Worm (Caenorhabditis elegans) whole organism, L1 larva: ENCODE measurements around the gene adah-1.

Experiments
- C16A3.4 ChIP-seq: fragments of 150-350 bp; optimal IDR thresholded peaks from 2 replicates; lab custom pipeline; 2014; ENCODE audit warnings: missing biosample characterization, missing genetic modification characterization
- F16B12.6 ChIP-seq: fragments of 150-350 bp; optimal IDR thresholded peaks from 2 replicates; lab custom pipeline; 2014; ENCODE audit warnings: missing biosample characterization, missing genetic modification characterization
- aly-2 ChIP-seq: fragments of 150-350 bp; optimal IDR thresholded peaks from 2 replicates; lab custom pipeline; 2014; ENCODE audit warnings: missing biosample characterization, missing genetic modification characterization
- ama-1 ChIP-seq: fragments of 150-350 bp; optimal IDR thresholded peaks from 2 replicates; lab custom pipeline; 2014
- blmp-1 ChIP-seq: fragments of 150-350 bp; optimal IDR thresholded peaks from 2 replicates; lab custom pipeline; 2014; ENCODE audit warnings: missing biosample characterization, missing genetic modification characterization
- ceh-90 ChIP-seq: sonication (generic microtip); optimal IDR thresholded peaks from 2 replicates; lab custom pipeline; 2016; ENCODE audit warnings: missing genetic modification characterization, missing compliant biosample characterization
- dsc-1 ChIP-seq: sonication (generic microtip); optimal IDR thresholded peaks from 2 replicates; lab custom pipeline; 2016; ENCODE audit warnings: mild to moderate bottlenecking, missing genetic modification characterization, missing compliant biosample characterization
- efl-3 ChIP-seq: fragments of 200-800 bp; sonication (Bioruptor generic); optimal IDR thresholded peaks from 2 replicates; lab custom pipeline; 2018; ENCODE audit warnings: mild to moderate bottlenecking, missing genetic modification characterization, missing compliant biosample characterization
- egl-27 ChIP-seq, 2 experiments: fragments of 150-350 bp in 1 of 2; sonication (generic microtip); optimal IDR thresholded peaks; 3 replicates each; lab custom pipeline; 2017 to 2018; ENCODE audit warnings: missing biosample characterization in 2 of 2, missing genetic modification characterization in 2 of 2, missing genetic modification reagents in 2 of 2
- elt-3 ChIP-seq, 6 experiments: fragments of 150-350 bp in 1 of 6; sonication (generic microtip); optimal IDR thresholded peaks; 2 replicates each; lab custom pipeline; 2017 to 2018; ENCODE audit warnings: missing biosample characterization in 6 of 6, missing genetic modification characterization in 6 of 6, inconsistent platforms in 1 of 6
- fos-1 ChIP-seq: fragments of 150-350 bp; optimal IDR thresholded peaks from 2 replicates; lab custom pipeline; 2014; ENCODE audit warnings: missing biosample characterization, missing genetic modification characterization
- hlh-4 ChIP-seq: sonication (generic microtip); optimal IDR thresholded peaks from 2 replicates; lab custom pipeline; 2016; ENCODE audit warnings: mild to moderate bottlenecking, missing genetic modification characterization, missing compliant biosample characterization
- jun-1 ChIP-seq: fragments of 150-350 bp; optimal IDR thresholded peaks from 2 replicates; lab custom pipeline; 2014; ENCODE audit warnings: missing biosample characterization, missing genetic modification reagents, missing genetic modification characterization
- lin-13 ChIP-seq: fragments of 150-350 bp; optimal IDR thresholded peaks from 2 replicates; lab custom pipeline; 2014; ENCODE audit warnings: missing biosample characterization, missing genetic modification reagents, missing genetic modification characterization
- lin-35 ChIP-seq, 2 experiments: fragments of 150-350 bp; optimal IDR thresholded peaks; 2 replicates each; lab custom pipeline; 2014; ENCODE audit warnings: missing biosample characterization in 2 of 2, missing genetic modification characterization in 2 of 2, missing genetic modification reagents in 2 of 2
- lin-39 ChIP-seq: fragments of 150-350 bp; optimal IDR thresholded peaks from 2 replicates; lab custom pipeline; 2014; ENCODE audit warnings: missing biosample characterization, missing genetic modification reagents, missing genetic modification characterization
- lir-3 ChIP-seq: sonication (generic microtip); optimal IDR thresholded peaks from 2 replicates; lab custom pipeline; 2016; ENCODE audit warnings: mild to moderate bottlenecking, missing genetic modification characterization, moderate library complexity, missing compliant biosample characterization; ENCODE audit not compliant: poor library complexity
- mdl-1 ChIP-seq, 2 experiments: fragments of 150-350 bp; optimal IDR thresholded peaks; 2 replicates each; lab custom pipeline; 2014 to 2017; ENCODE audit warnings: missing biosample characterization in 2 of 2, missing genetic modification characterization in 2 of 2, inconsistent platforms in 1 of 2
- nhr-11 ChIP-seq: fragments of 150-350 bp; optimal IDR thresholded peaks from 2 replicates; lab custom pipeline; 2014; ENCODE audit warnings: missing biosample characterization, missing genetic modification characterization
- nhr-19 ChIP-seq: fragments of 200-800 bp; sonication (Bioruptor generic); conservative IDR thresholded peaks from 2 replicates; pipeline ENCODE4 v1.3.6; 2022; ENCODE audit warnings: missing genetic modification characterization, missing compliant biosample characterization
- nhr-20 ChIP-seq: sonication (generic microtip); optimal IDR thresholded peaks from 2 replicates; lab custom pipeline; 2016; ENCODE audit warnings: mild to moderate bottlenecking, missing genetic modification characterization, missing compliant biosample characterization
- nhr-76 ChIP-seq: sonication (generic microtip); optimal IDR thresholded peaks from 2 replicates; lab custom pipeline; 2017; ENCODE audit warnings: missing biosample characterization, missing genetic modification characterization
- nhr-77 ChIP-seq: fragments of 150-350 bp; optimal IDR thresholded peaks from 2 replicates; lab custom pipeline; 2014; ENCODE audit warnings: missing biosample characterization, missing genetic modification characterization
- pax-3 ChIP-seq: fragments of 200-800 bp; sonication (Bioruptor generic); optimal IDR thresholded peaks from 2 replicates; lab custom pipeline; 2018; ENCODE audit warnings: mild to moderate bottlenecking, missing genetic modification characterization, moderate library complexity, missing compliant biosample characterization
- snu-23 ChIP-seq: sonication (generic microtip); optimal IDR thresholded peaks from 2 replicates; lab custom pipeline; 2016; ENCODE audit warnings: missing genetic modification characterization, missing compliant biosample characterization
- sup-37 ChIP-seq: fragments of 200-800 bp; sonication (Bioruptor generic); optimal IDR thresholded peaks from 2 replicates; lab custom pipeline; 2018; ENCODE audit warnings: mild to moderate bottlenecking, missing genetic modification characterization, missing compliant biosample characterization
- swsn-7 ChIP-seq: sonication (generic microtip); optimal IDR thresholded peaks from 2 replicates; lab custom pipeline; 2016; ENCODE audit warnings: missing genetic modification characterization, missing compliant biosample characterization
- tlp-1 ChIP-seq: fragments of 150-350 bp; optimal IDR thresholded peaks from 2 replicates; lab custom pipeline; 2014; ENCODE audit warnings: missing biosample characterization, missing genetic modification characterization
- unc-30 ChIP-seq: sonication (generic microtip); optimal IDR thresholded peaks from 2 replicates; lab custom pipeline; 2017; ENCODE audit warnings: missing biosample characterization, missing genetic modification characterization
- vab-15 ChIP-seq: sonication (generic microtip); optimal IDR thresholded peaks from 2 replicates; lab custom pipeline; 2017; ENCODE audit warnings: missing genotype, mild to moderate bottlenecking, missing genetic modification characterization, missing compliant biosample characterization
- zip-4 ChIP-seq: fragments of 200-800 bp; sonication (Bioruptor generic); optimal IDR thresholded peaks from 2 replicates; lab custom pipeline; 2018; ENCODE audit warnings: mild to moderate bottlenecking, missing genetic modification characterization, moderate library complexity, missing compliant biosample characterization

The adah-1 gene

DNA sequence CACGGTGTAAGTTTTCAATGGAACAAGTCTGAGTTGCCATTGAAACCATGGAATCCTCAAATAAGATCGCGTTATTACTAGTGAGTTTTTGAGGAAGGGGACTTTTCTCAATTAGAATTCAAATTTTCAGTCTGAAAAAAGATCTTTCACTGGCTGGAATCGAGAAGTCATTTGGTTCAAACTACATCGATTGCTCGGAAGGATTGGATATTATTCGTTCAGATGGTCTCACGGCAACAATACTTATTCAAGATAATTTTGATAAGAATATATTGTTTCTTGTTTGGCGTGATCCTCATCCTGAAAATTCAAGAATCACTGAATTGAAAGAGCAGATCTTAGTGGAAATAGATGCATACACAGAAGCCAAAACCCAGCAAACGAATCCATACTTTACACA is 43.4 kb downstream of the adah-1 start:
- TF ChIP-seq nhr-76 = no peak
- no peak for TF ChIP-seq hlh-4 (tag; lab: Kevin White, UChicago)
- no peak for TF ChIP-seq unc-30 (tag; lab: Kevin White, UChicago)
- TF ChIP-seq nhr-20 (tag; lab: Kevin White, UChicago) = no peak
- no peak for TF ChIP-seq sup-37 (GFP tag; lab: Kevin White, UChicago)
- no peak for TF ChIP-seq dsc-1 (tag; lab: Kevin White, UChicago)
- TF ChIP-seq lin-35 (GFP tag; optimal IDR thresholded peaks at IDR 0.05; lab: Kevin White, UChicago) = no peak
- TF ChIP-seq lin-39 (tag; lab: Kevin White, UChicago) = no peak
- TF ChIP-seq C16A3.4 (tag; lab: Kevin White, UChicago) = no peak
- no peak for TF ChIP-seq swsn-7 (tag; lab: Kevin White, UChicago)
- TF ChIP-seq tlp-1 = no peak
- no peak for TF ChIP-seq egl-27 (tag; optimal IDR thresholded peaks at IDR 0.05; lab: Kevin White, UChicago)
- no peak for TF ChIP-seq jun-1 (tag; lab: Kevin White, UChicago)

DNA sequence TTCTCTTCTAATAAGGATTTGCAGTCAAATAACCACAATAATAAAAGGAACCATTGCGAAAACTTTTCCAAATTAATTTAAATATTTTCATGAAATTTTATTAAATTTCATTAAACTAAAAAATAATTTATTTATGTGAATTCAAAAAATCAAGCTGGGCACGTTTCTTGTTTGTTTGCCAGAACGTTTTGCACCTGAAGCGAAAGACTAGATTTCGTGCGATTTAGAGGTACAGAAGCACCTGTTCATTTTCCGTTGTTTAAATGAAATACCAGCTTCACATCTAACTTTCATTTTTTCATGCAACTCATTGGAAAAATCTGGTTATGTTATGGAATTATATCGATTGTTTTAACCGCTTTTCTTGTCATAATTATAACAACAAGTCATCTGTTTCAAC is 48.1 kb downstream of the adah-1 start, which contains the start of gene srg-48:
Gene srg-48, plus strand, starts transcription at position 301 of the 400 bp plus-strand sequence.
- no peak for TF ChIP-seq nhr-19 (GFP tag; lab: Robert Waterston, UW)
- no peak for TF ChIP-seq lin-13 (GFP tag; lab: Kevin White, UChicago)
- TF ChIP-seq lin-35 (GFP tag; optimal IDR thresholded peaks at IDR 0.05; lab: Kevin White, UChicago) = no peak
- TF ChIP-seq jun-1 (tag; lab: Kevin White, UChicago) = no peak
- no peak for TF ChIP-seq F16B12.6
- TF ChIP-seq snu-23 (GFP tag; lab: Kevin White, UChicago) = no peak
- no peak for TF ChIP-seq mdl-1 (tag; optimal IDR thresholded peaks at IDR 0.05; lab: Kevin White, UChicago)
- TF ChIP-seq swsn-7 (tag; lab: Kevin White, UChicago) = no peak
- no peak for TF ChIP-seq ama-1
- TF ChIP-seq efl-3 (GFP tag; lab: Kevin White, UChicago) = no peak
- TF ChIP-seq aly-2 (tag; lab: Kevin White, UChicago) = no peak
- no peak for TF ChIP-seq pax-3 (tag; lab: Kevin White, UChicago)
- TF ChIP-seq elt-3 (tag; optimal IDR thresholded peaks at IDR 0.05; lab: Kevin White, UChicago) = no peak
- no peak for TF ChIP-seq lir-3 (tag; lab: Kevin White, UChicago)
- no peak for TF ChIP-seq nhr-77 (tag; lab: Kevin White, UChicago)
- no peak for TF ChIP-seq nhr-11 (tag; lab: Kevin White, UChicago)
- no peak for TF ChIP-seq blmp-1 (tag; lab: Kevin White, UChicago)

DNA sequence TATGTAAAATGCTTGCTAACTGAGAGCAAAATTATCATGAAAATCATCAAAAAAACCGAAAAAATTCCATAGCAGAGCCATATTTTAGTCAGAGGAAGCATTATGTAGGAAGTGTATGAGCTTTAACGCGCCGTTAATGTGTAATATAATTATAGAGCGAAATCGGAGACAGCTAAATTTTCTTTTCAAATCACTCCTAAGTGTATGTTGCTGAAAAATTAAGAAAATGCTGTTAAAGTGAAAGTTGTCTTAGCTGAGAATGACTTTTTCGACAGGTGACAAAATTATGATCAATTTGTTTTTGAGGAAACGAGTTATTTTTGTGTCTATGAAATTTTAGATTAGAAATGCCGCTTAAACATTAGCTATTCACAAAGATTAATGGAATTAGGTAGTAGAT is 51.1 kb downstream of the adah-1 start, which contains the start of gene srg-50:
Gene srg-50, minus strand, starts transcription at position 101 of the 400 bp plus-strand sequence.
- TF ChIP-seq ceh-90 (tag; lab: Kevin White, UChicago) = no peak
- no peak for TF ChIP-seq fos-1 (tag; lab: Kevin White, UChicago)
- no peak for TF ChIP-seq zip-4 (GFP tag; lab: Kevin White, UChicago)
- no peak for TF ChIP-seq nhr-77 (tag; lab: Kevin White, UChicago)
- TF ChIP-seq vab-15 (tag; lab: Kevin White, UChicago) = no peak
- TF ChIP-seq, all 84 proteins: peak for 0
